Worm (Caenorhabditis elegans) whole organism, L1 larva: ENCODE results near the gene snf-7.

Source experiments
- C16A3.4 ChIP-seq: fragments of 150-350 bp; optimal IDR thresholded peaks from 2 replicates; lab custom pipeline; 2014; ENCODE audit warnings: missing biosample characterization, missing genetic modification characterization
- C34B4.2 ChIP-seq: sonication (generic microtip); optimal IDR thresholded peaks from 2 replicates; lab custom pipeline; 2017; ENCODE audit warnings: mild to moderate bottlenecking, missing genetic modification characterization, missing compliant biosample characterization
- F16B12.6 ChIP-seq: fragments of 150-350 bp; optimal IDR thresholded peaks from 2 replicates; lab custom pipeline; 2014; ENCODE audit warnings: missing biosample characterization, missing genetic modification characterization
- Y116A8C.19 ChIP-seq: sonication (generic microtip); optimal IDR thresholded peaks from 2 replicates; lab custom pipeline; 2016; ENCODE audit warnings: missing compliant biosample characterization, missing genetic modification characterization, borderline replicate concordance
- alr-1 ChIP-seq: fragments of 200-800 bp; sonication (Bioruptor generic); optimal IDR thresholded peaks from 2 replicates; lab custom pipeline; 2018; ENCODE audit warnings: borderline replicate concordance, mild to moderate bottlenecking, missing genetic modification characterization, missing compliant biosample characterization
- blmp-1 ChIP-seq: fragments of 150-350 bp; optimal IDR thresholded peaks from 2 replicates; lab custom pipeline; 2014; ENCODE audit warnings: missing biosample characterization, missing genetic modification characterization
- ceh-63 ChIP-seq: fragments of 200-800 bp; sonication (Bioruptor generic); optimal IDR thresholded peaks from 2 replicates; lab custom pipeline; 2018; ENCODE audit warnings: mild to moderate bottlenecking, missing genetic modification characterization, missing compliant biosample characterization
- ceh-8 ChIP-seq: fragments of 200-800 bp; sonication (Bioruptor generic); optimal IDR thresholded peaks from 2 replicates; lab custom pipeline; 2018; ENCODE audit warnings: mild to moderate bottlenecking, missing genetic modification characterization, moderate library complexity, missing compliant biosample characterization
- ceh-82 ChIP-seq, 3 experiments: fragments of 150-350 bp in 1 of 3; sonication (generic microtip) in 2 of 3; optimal IDR thresholded peaks; 2 replicates each; lab custom pipeline; 2014 to 2017; ENCODE audit warnings: missing biosample characterization in 3 of 3, missing genetic modification characterization in 3 of 3
- ceh-88 ChIP-seq: fragments of 200-800 bp; sonication (Bioruptor generic); IDR thresholded peaks from 2 replicates; pipeline ENCODE4 v1.3.6; 2022; ENCODE audit warnings: missing genetic modification characterization, missing compliant biosample characterization
- ceh-90 ChIP-seq: sonication (generic microtip); optimal IDR thresholded peaks from 2 replicates; lab custom pipeline; 2016; ENCODE audit warnings: missing genetic modification characterization, missing compliant biosample characterization
- dpl-1 ChIP-seq, 3 experiments: fragments of 150-350 bp in 2 of 3; sonication (generic microtip) in 1 of 3; optimal IDR thresholded peaks; 2 replicates each; lab custom pipeline; 2014 to 2017; ENCODE audit warnings: missing biosample characterization in 3 of 3, missing genetic modification characterization in 3 of 3, missing genetic modification reagents in 3 of 3
- efl-1 ChIP-seq, 4 experiments: fragments of 150-350 bp; optimal IDR thresholded peaks in 3 of 4; peaks in 1 of 4; 1 replicate in 1 of 4; 2 replicates in 3 of 4; lab custom pipeline; 2014; ENCODE audit warnings: missing biosample characterization in 2 of 4, missing genetic modification characterization in 2 of 4, missing genetic modification reagents in 2 of 4
- egl-13 ChIP-seq: sonication (generic microtip); optimal IDR thresholded peaks from 2 replicates; lab custom pipeline; 2016; ENCODE audit warnings: missing genotype, missing genetic modification reagents, missing genetic modification characterization, missing compliant biosample characterization
- elt-2 ChIP-seq: sonication (generic microtip); optimal IDR thresholded peaks from 2 replicates; lab custom pipeline; 2016; ENCODE audit warnings: missing genetic modification characterization, mild to moderate bottlenecking, inconsistent platforms, missing compliant biosample characterization, missing genetic modification reagents
- ets-5 ChIP-seq: fragments of 200-800 bp; sonication (Bioruptor generic); IDR thresholded peaks from 2 replicates; pipeline ENCODE4 v1.3.6; 2022; ENCODE audit warnings: missing genetic modification characterization, missing compliant biosample characterization
- fkh-8 ChIP-seq: sonication (generic microtip); optimal IDR thresholded peaks from 2 replicates; lab custom pipeline; 2016; ENCODE audit warnings: mild to moderate bottlenecking, missing genetic modification characterization, missing compliant biosample characterization
- fos-1 ChIP-seq: fragments of 150-350 bp; optimal IDR thresholded peaks from 2 replicates; lab custom pipeline; 2014; ENCODE audit warnings: missing biosample characterization, missing genetic modification characterization
- hlh-17 ChIP-seq: fragments of 200-800 bp; sonication (Bioruptor generic); optimal IDR thresholded peaks from 2 replicates; lab custom pipeline; 2018; ENCODE audit warnings: missing genetic modification characterization, mild to moderate bottlenecking, missing compliant biosample characterization, moderate library complexity, borderline replicate concordance
- irx-1 ChIP-seq: sonication (generic microtip); optimal IDR thresholded peaks from 2 replicates; lab custom pipeline; 2016; ENCODE audit warnings: missing genetic modification characterization, missing compliant biosample characterization
- jun-1 ChIP-seq: fragments of 150-350 bp; optimal IDR thresholded peaks from 2 replicates; lab custom pipeline; 2014; ENCODE audit warnings: missing biosample characterization, missing genetic modification reagents, missing genetic modification characterization
- lin-13 ChIP-seq: fragments of 150-350 bp; optimal IDR thresholded peaks from 2 replicates; lab custom pipeline; 2014; ENCODE audit warnings: missing biosample characterization, missing genetic modification reagents, missing genetic modification characterization
- lin-14 ChIP-seq: fragments of 200-800 bp; sonication (Bioruptor generic); optimal IDR thresholded peaks from 2 replicates; lab custom pipeline; 2018; ENCODE audit warnings: mild to moderate bottlenecking, missing genetic modification characterization, moderate library complexity, missing compliant biosample characterization
- lin-15B ChIP-seq: fragments of 150-350 bp; sonication (generic microtip); optimal IDR thresholded peaks from 3 replicates; lab custom pipeline; 2014; ENCODE audit warnings: missing biosample characterization, missing genetic modification characterization
- lin-35 ChIP-seq, 2 experiments: fragments of 150-350 bp; optimal IDR thresholded peaks; 2 replicates each; lab custom pipeline; 2014; ENCODE audit warnings: missing biosample characterization in 2 of 2, missing genetic modification characterization in 2 of 2, missing genetic modification reagents in 2 of 2
- lin-39 ChIP-seq: fragments of 150-350 bp; optimal IDR thresholded peaks from 2 replicates; lab custom pipeline; 2014; ENCODE audit warnings: missing biosample characterization, missing genetic modification reagents, missing genetic modification characterization
- lsy-2 ChIP-seq, 2 experiments: fragments of 150-350 bp; optimal IDR thresholded peaks; 2 replicates each; lab custom pipeline; 2014; ENCODE audit warnings: missing biosample characterization in 2 of 2, missing genetic modification characterization in 2 of 2
- mab-9 ChIP-seq: fragments of 200-800 bp; sonication (Bioruptor generic); IDR thresholded peaks from 2 replicates; pipeline ENCODE4 v1.3.6; 2022; ENCODE audit warnings: missing genetic modification reagents, missing genetic modification characterization, missing compliant biosample characterization
- mef-2 ChIP-seq: fragments of 150-350 bp; optimal IDR thresholded peaks from 2 replicates; lab custom pipeline; 2014; ENCODE audit warnings: missing biosample characterization, missing genetic modification characterization
- nhr-237 ChIP-seq: fragments of 150-350 bp; optimal IDR thresholded peaks from 2 replicates; lab custom pipeline; 2014; ENCODE audit warnings: missing biosample characterization, missing genetic modification characterization
- nhr-28 ChIP-seq: fragments of 150-350 bp; optimal IDR thresholded peaks from 2 replicates; lab custom pipeline; 2014; ENCODE audit warnings: missing biosample characterization, missing genetic modification characterization
- nhr-76 ChIP-seq: sonication (generic microtip); optimal IDR thresholded peaks from 2 replicates; lab custom pipeline; 2017; ENCODE audit warnings: missing biosample characterization, missing genetic modification characterization
- nhr-84 ChIP-seq: sonication (generic microtip); optimal IDR thresholded peaks from 2 replicates; lab custom pipeline; 2017; ENCODE audit warnings: missing biosample characterization, missing genetic modification characterization
- nhr-85 ChIP-seq: sonication (generic microtip); peaks from one replicate; lab custom pipeline; 2016; ENCODE audit warnings: missing genetic modification characterization, inconsistent platforms, missing compliant biosample characterization
- nhr-90 ChIP-seq: sonication (generic microtip); optimal IDR thresholded peaks from 2 replicates; lab custom pipeline; 2016; ENCODE audit warnings: mild to moderate bottlenecking, missing genetic modification characterization, missing compliant biosample characterization; ENCODE audit not compliant: poor library complexity
- pag-3 ChIP-seq: sonication (generic microtip); optimal IDR thresholded peaks from 2 replicates; lab custom pipeline; 2017; ENCODE audit warnings: missing genetic modification characterization, mild to moderate bottlenecking, missing compliant biosample characterization, antibody characterized with exemption, borderline replicate concordance; ENCODE audit not compliant: insufficient read depth
- pax-3 ChIP-seq: fragments of 200-800 bp; sonication (Bioruptor generic); optimal IDR thresholded peaks from 2 replicates; lab custom pipeline; 2018; ENCODE audit warnings: mild to moderate bottlenecking, missing genetic modification characterization, moderate library complexity, missing compliant biosample characterization
- skn-1 ChIP-seq: fragments of 150-350 bp; optimal IDR thresholded peaks from 2 replicates; lab custom pipeline; 2014; ENCODE audit warnings: missing biosample characterization, missing genetic modification characterization
- snu-23 ChIP-seq: sonication (generic microtip); optimal IDR thresholded peaks from 2 replicates; lab custom pipeline; 2016; ENCODE audit warnings: missing genetic modification characterization, missing compliant biosample characterization
- swsn-7 ChIP-seq: sonication (generic microtip); optimal IDR thresholded peaks from 2 replicates; lab custom pipeline; 2016; ENCODE audit warnings: missing genetic modification characterization, missing compliant biosample characterization
- tbx-2 ChIP-seq: sonication (generic microtip); optimal IDR thresholded peaks from 2 replicates; lab custom pipeline; 2016; ENCODE audit warnings: missing genetic modification characterization, missing compliant biosample characterization
- tlp-1 ChIP-seq: fragments of 150-350 bp; optimal IDR thresholded peaks from 2 replicates; lab custom pipeline; 2014; ENCODE audit warnings: missing biosample characterization, missing genetic modification characterization
- unc-130 ChIP-seq: fragments of 150-350 bp; optimal IDR thresholded peaks from 2 replicates; lab custom pipeline; 2017; ENCODE audit warnings: missing biosample characterization, missing genetic modification characterization, inconsistent platforms
- unc-62 ChIP-seq: fragments of 150-350 bp; optimal IDR thresholded peaks from 2 replicates; lab custom pipeline; 2014; ENCODE audit warnings: missing biosample characterization, missing genetic modification reagents, missing genetic modification characterization
- unc-86 ChIP-seq: sonication (generic microtip); optimal IDR thresholded peaks from 2 replicates; lab custom pipeline; 2016; ENCODE audit warnings: missing genetic modification characterization, missing compliant biosample characterization
- unc-98 ChIP-seq: fragments of 200-800 bp; sonication (Bioruptor generic); IDR thresholded peaks from 2 replicates; pipeline ENCODE4 v1.3.6; 2022; ENCODE audit warnings: missing genetic modification characterization, missing compliant biosample characterization
- vab-15 ChIP-seq: sonication (generic microtip); optimal IDR thresholded peaks from 2 replicates; lab custom pipeline; 2017; ENCODE audit warnings: missing genotype, mild to moderate bottlenecking, missing genetic modification characterization, missing compliant biosample characterization
- xbp-1 ChIP-seq: sonication (generic microtip); optimal IDR thresholded peaks from 2 replicates; lab custom pipeline; 2016; ENCODE audit warnings: missing genetic modification characterization, missing compliant biosample characterization
- zip-4 ChIP-seq: fragments of 200-800 bp; sonication (Bioruptor generic); optimal IDR thresholded peaks from 2 replicates; lab custom pipeline; 2018; ENCODE audit warnings: mild to moderate bottlenecking, missing genetic modification characterization, moderate library complexity, missing compliant biosample characterization
- ztf-11 ChIP-seq, 2 experiments: sonication (generic microtip); optimal IDR thresholded peaks; 2 replicates each; lab custom pipeline; 2016 to 2017; ENCODE audit warnings: missing genetic modification characterization in 2 of 2, missing biosample characterization in 1 of 2, missing compliant biosample characterization in 1 of 2

The snf-7 gene

DNA sequence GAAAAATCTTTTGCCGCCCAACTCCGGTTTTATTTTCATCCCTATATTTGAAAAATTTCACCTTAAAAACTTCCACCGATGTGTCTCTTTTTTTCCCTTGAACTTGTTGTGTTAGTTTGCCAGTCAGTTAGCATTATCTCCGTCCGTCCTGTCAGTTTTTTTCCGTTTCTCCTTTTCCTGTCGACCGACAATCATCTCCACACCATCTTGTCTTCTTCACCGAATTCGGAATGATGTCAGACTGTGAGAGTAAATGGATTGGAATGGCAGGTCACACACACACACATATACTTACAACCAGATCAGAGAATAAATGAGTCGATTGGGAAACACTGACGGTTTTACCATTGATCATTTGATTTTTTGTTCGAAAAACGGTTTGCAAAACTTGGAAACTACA is 6.7 kb downstream of the snf-7 start (continued):
- TF ChIP-seq irx-1 (tag; lab: Kevin White, UChicago): no peak
- TF ChIP-seq zip-4 (GFP tag; lab: Kevin White, UChicago): no peak
- no peak for TF ChIP-seq ztf-11 (tag; optimal IDR thresholded peaks at IDR 0.05; lab: Kevin White, UChicago)
- no peak for TF ChIP-seq swsn-7 (tag; lab: Kevin White, UChicago)
- TF ChIP-seq alr-1 (tag; lab: Kevin White, UChicago): no peak
- TF ChIP-seq lin-14: peak; percentile 84
- no peak for TF ChIP-seq egl-13
- TF ChIP-seq F16B12.6 (tag; lab: Kevin White, UChicago): no peak
- TF ChIP-seq nhr-76: no peak
- peak; percentile 34 for TF ChIP-seq pag-3
- no peak for TF ChIP-seq jun-1 (tag; lab: Kevin White, UChicago)
- TF ChIP-seq nhr-28 (tag; lab: Kevin White, UChicago): no peak
- no peak for TF ChIP-seq ceh-82 (tag; optimal IDR thresholded peaks at IDR 0.05; lab: Kevin White, UChicago)
- TF ChIP-seq mab-9: no peak
- TF ChIP-seq nhr-237 (tag; lab: Kevin White, UChicago): no peak
- TF ChIP-seq efl-1 (optimal IDR thresholded peaks at IDR 0.05; lab: Kevin White, UChicago): no peak
- TF ChIP-seq efl-1 (GFP tag; optimal IDR thresholded peaks at IDR 0.05 in 1 of 2; lab: Kevin White, UChicago): peak in 1 of 2 experiments; percentile 92
- no peak for TF ChIP-seq ets-5 (GFP tag; lab: Robert Waterston, UW)
- no peak for TF ChIP-seq unc-98
- no peak for TF ChIP-seq nhr-84 (tag; lab: Kevin White, UChicago)
- no peak for TF ChIP-seq C34B4.2
- TF ChIP-seq hlh-17 (GFP tag; lab: Kevin White, UChicago): no peak
- TF ChIP-seq blmp-1 (tag; lab: Kevin White, UChicago): peak; percentile 85
- peak; percentile 76 for TF ChIP-seq nhr-85 (tag; lab: Kevin White, UChicago)
- TF ChIP-seq lin-39 (tag; lab: Kevin White, UChicago): no peak
- no peak for TF ChIP-seq tbx-2 (tag; lab: Kevin White, UChicago)
- no peak for TF ChIP-seq ceh-8 (GFP tag; lab: Kevin White, UChicago)
- TF ChIP-seq nhr-90 (tag; lab: Kevin White, UChicago): peak; percentile 15
- TF ChIP-seq mef-2 (tag; lab: Kevin White, UChicago): no peak
- TF ChIP-seq Y116A8C.19 (tag; lab: Kevin White, UChicago): no peak
- TF ChIP-seq lin-15B: no peak
- TF ChIP-seq unc-130 (tag; lab: Kevin White, UChicago): peak; percentile 35
- no peak for TF ChIP-seq ceh-63 (GFP tag; lab: Kevin White, UChicago)
- no peak for TF ChIP-seq ceh-88
- TF ChIP-seq ceh-90 (tag; lab: Kevin White, UChicago): no peak
- TF ChIP-seq vab-15: peak; percentile 31
- no peak for TF ChIP-seq elt-2 (tag; lab: Kevin White, UChicago)
- TF ChIP-seq snu-23 (GFP tag; lab: Kevin White, UChicago): peak; percentile 65
- TF ChIP-seq tlp-1 (tag; lab: Kevin White, UChicago): no peak
- no peak for TF ChIP-seq unc-86 (tag; lab: Kevin White, UChicago)
- TF ChIP-seq skn-1: no peak
- TF ChIP-seq unc-62: no peak
- TF ChIP-seq fkh-8 (tag; lab: Kevin White, UChicago): no peak
- no peak for TF ChIP-seq dpl-1 (GFP tag; optimal IDR thresholded peaks at IDR 0.05; lab: Kevin White, UChicago)
- TF ChIP-seq lsy-2 (tag; optimal IDR thresholded peaks at IDR 0.05; lab: Kevin White, UChicago): peak in 1 of 2 experiments; percentile 49
- TF ChIP-seq xbp-1: no peak
- TF ChIP-seq lin-13: no peak
- no peak for TF ChIP-seq fos-1
- TF ChIP-seq lin-35 (GFP tag; optimal IDR thresholded peaks at IDR 0.05; lab: Kevin White, UChicago): peak in 1 of 2 experiments; percentile 24
- no peak for TF ChIP-seq pax-3 (tag; lab: Kevin White, UChicago)
- no peak for TF ChIP-seq C16A3.4
